Fruit fly (Drosophila melanogaster) whole organism, embryonic: Measurements from ENCODE around the gene Cow.

Experiments used
- ATbp ChIP-seq: fragments of 200-800 bp; sonication (Bioruptor generic); optimal IDR thresholded peaks from 2 replicates; lab custom pipeline; 2017; ENCODE audit warnings: missing biosample characterization, mild to moderate bottlenecking, missing genetic modification characterization, missing genetic modification reagents
- Abd-B ChIP-seq: fragments of 200-800 bp; sonication (Bioruptor generic); optimal IDR thresholded peaks from 2 replicates; lab custom pipeline; 2018; ENCODE audit warnings: missing biosample characterization, mild to moderate bottlenecking, missing genetic modification characterization, moderate library complexity
- Ada2b ChIP-seq: fragments of 200-800 bp; sonication (Bioruptor generic); IDR thresholded peaks from 2 replicates; pipeline ENCODE4 v1.3.6; 2022; ENCODE audit warnings: missing biosample characterization, missing genetic modification characterization
- Bgb ChIP-seq: fragments of 200-800 bp; sonication (Bioruptor generic); IDR thresholded peaks from 2 replicates; pipeline ENCODE4 v1.3.6; 2022; ENCODE audit warnings: missing biosample characterization, missing genetic modification characterization; ENCODE audit not compliant: partially characterized antibody
- CG10274 ChIP-seq: fragments of 200-800 bp; sonication (Bioruptor generic); optimal IDR thresholded peaks from 3 replicates; lab custom pipeline; 2017; ENCODE audit warnings: missing biosample characterization, mild to moderate bottlenecking, missing genetic modification characterization
- CG10462 ChIP-seq: fragments of 200-800 bp; sonication (Bioruptor generic); optimal IDR thresholded peaks from 2 replicates; lab custom pipeline; 2016; ENCODE audit warnings: missing biosample characterization, missing genetic modification characterization
- CG10543 ChIP-seq: fragments of 200-800 bp; sonication (Bioruptor generic); optimal IDR thresholded peaks from 3 replicates; lab custom pipeline; 2017; ENCODE audit warnings: missing biosample characterization, mild to moderate bottlenecking, missing genetic modification characterization, moderate library complexity
- CG11085 ChIP-seq: fragments of 200-800 bp; sonication (Bioruptor generic); IDR thresholded peaks from 2 replicates; pipeline ENCODE4 v1.3.6; 2022; ENCODE audit warnings: missing biosample characterization, missing genetic modification characterization
- CG11093 ChIP-seq: fragments of 200-800 bp; sonication (Bioruptor generic); IDR thresholded peaks from 3 replicates; pipeline ENCODE4 v1.3.6; 2022; ENCODE audit warnings: missing biosample characterization, missing genetic modification characterization
- CG14965 ChIP-seq: fragments of 200-800 bp; sonication (Bioruptor generic); optimal IDR thresholded peaks from 2 replicates; lab custom pipeline; 2016; ENCODE audit warnings: missing biosample characterization, missing genetic modification characterization, borderline replicate concordance
- CG15269 ChIP-seq: fragments of 200-800 bp; sonication (Bioruptor generic); optimal IDR thresholded peaks from 2 replicates; lab custom pipeline; 2018; ENCODE audit warnings: missing biosample characterization, mild to moderate bottlenecking, missing genetic modification characterization, moderate library complexity
- CG15601 ChIP-seq: fragments of 200-800 bp; sonication (Bioruptor generic); optimal IDR thresholded peaks from 3 replicates; lab custom pipeline; 2019; ENCODE audit warnings: missing biosample characterization, mild to moderate bottlenecking, missing genetic modification characterization, moderate library complexity
- CG17802 ChIP-seq: fragments of 200-800 bp; sonication (Bioruptor generic); optimal IDR thresholded peaks from 2 replicates; lab custom pipeline; 2018; ENCODE audit warnings: missing biosample characterization, mild to moderate bottlenecking, missing genetic modification characterization, moderate library complexity
- CG18011 ChIP-seq: fragments of 200-800 bp; sonication (Bioruptor generic); optimal IDR thresholded peaks from 2 replicates; lab custom pipeline; 2017; ENCODE audit warnings: missing biosample characterization, missing genetic modification characterization, mild to moderate bottlenecking, moderate library complexity, missing genotype
- CG3065 ChIP-seq: fragments of 200-800 bp; sonication (Bioruptor generic); optimal IDR thresholded peaks from 2 replicates; lab custom pipeline; 2016; ENCODE audit warnings: missing biosample characterization, missing genetic modification characterization
- CG31441 ChIP-seq: fragments of 200-800 bp; sonication (Bioruptor generic); IDR thresholded peaks from 2 replicates; pipeline ENCODE4 v1.3.6; 2022; ENCODE audit warnings: missing biosample characterization, missing genetic modification characterization
- CG32767 ChIP-seq: fragments of 200-800 bp; sonication (Bioruptor generic); IDR thresholded peaks from 2 replicates; pipeline ENCODE4 v1.3.6; 2022; ENCODE audit warnings: missing biosample characterization, missing genetic modification characterization
- CG4854 ChIP-seq: fragments of 200-800 bp; sonication (Bioruptor generic); optimal IDR thresholded peaks from 2 replicates; lab custom pipeline; 2016; ENCODE audit warnings: missing biosample characterization, missing genetic modification characterization, inconsistent platforms
- CG7556 ChIP-seq: fragments of 200-800 bp; sonication (Bioruptor generic); optimal IDR thresholded peaks from 2 replicates; lab custom pipeline; 2017; ENCODE audit warnings: missing biosample characterization, mild to moderate bottlenecking, missing genetic modification characterization
- Doc2 ChIP-seq: fragments of 200-800 bp; sonication (Bioruptor generic); IDR thresholded peaks from 2 replicates; pipeline ENCODE4 v1.3.6; 2022; ENCODE audit warnings: missing biosample characterization, missing genetic modification characterization
- HLH54F ChIP-seq: fragments of 200-800 bp; sonication (Bioruptor generic); optimal IDR thresholded peaks from 3 replicates; lab custom pipeline; 2016; ENCODE audit warnings: missing biosample characterization, missing genetic modification characterization
- HLHmδ ChIP-seq: fragments of 200-800 bp; sonication (Bioruptor generic); optimal IDR thresholded peaks from 2 replicates; lab custom pipeline; 2018; ENCODE audit warnings: missing biosample characterization, mild to moderate bottlenecking, missing genetic modification characterization, moderate library complexity
- HmgD ChIP-seq: fragments of 200-800 bp; sonication (Bioruptor generic); optimal IDR thresholded peaks from 3 replicates; lab custom pipeline; 2016; ENCODE audit warnings: missing biosample characterization, missing genetic modification characterization
- MESR4 ChIP-seq: fragments of 200-800 bp; sonication (Bioruptor generic); optimal IDR thresholded peaks from 2 replicates; lab custom pipeline; 2018; ENCODE audit warnings: missing biosample characterization, mild to moderate bottlenecking, missing genetic modification characterization, moderate library complexity
- Mad ChIP-seq: fragments of 200-800 bp; sonication (Bioruptor generic); optimal IDR thresholded peaks from 2 replicates; lab custom pipeline; 2016; ENCODE audit warnings: missing biosample characterization, missing genetic modification characterization
- Max ChIP-seq: fragments of 200-800 bp; sonication (Bioruptor generic); optimal IDR thresholded peaks from 2 replicates; lab custom pipeline; 2016; ENCODE audit warnings: missing biosample characterization, mild to moderate bottlenecking, missing genetic modification characterization
- Neu2 ChIP-seq: fragments of 200-800 bp; sonication (Bioruptor generic); optimal IDR thresholded peaks from 3 replicates; lab custom pipeline; 2016; ENCODE audit warnings: missing biosample characterization, missing genetic modification characterization, borderline replicate concordance
- Sox102F ChIP-seq: fragments of 200-800 bp; sonication (Bioruptor generic); optimal IDR thresholded peaks from 2 replicates; lab custom pipeline; 2018; ENCODE audit warnings: missing biosample characterization, mild to moderate bottlenecking, missing genetic modification characterization, moderate library complexity
- ap ChIP-seq: fragments of 200-800 bp; sonication (Bioruptor generic); IDR thresholded peaks from 2 replicates; pipeline ENCODE4 v1.3.6; 2022; ENCODE audit warnings: missing biosample characterization, missing genetic modification characterization
- az2 ChIP-seq: fragments of 200-800 bp; sonication (Bioruptor generic); optimal IDR thresholded peaks from 3 replicates; lab custom pipeline; 2016; ENCODE audit warnings: missing biosample characterization, missing genetic modification characterization
- bcd ChIP-seq: fragments of 200-800 bp; sonication (Bioruptor generic); optimal IDR thresholded peaks from 2 replicates; lab custom pipeline; 2017; ENCODE audit warnings: missing biosample characterization, mild to moderate bottlenecking, missing genetic modification characterization
- ci ChIP-seq: fragments of 200-800 bp; sonication (Bioruptor generic); IDR thresholded peaks from 3 replicates; pipeline ENCODE4 v1.3.6; 2022; ENCODE audit warnings: missing biosample characterization, missing genetic modification characterization
- dimm ChIP-seq: fragments of 200-800 bp; sonication (Bioruptor generic); IDR thresholded peaks from 2 replicates; pipeline ENCODE4 v1.3.6; 2022; ENCODE audit warnings: missing biosample characterization, missing genetic modification characterization
- dmrt11E ChIP-seq: fragments of 200-800 bp; sonication (Bioruptor generic); optimal IDR thresholded peaks from 3 replicates; lab custom pipeline; 2018; ENCODE audit warnings: missing biosample characterization, mild to moderate bottlenecking, missing genetic modification characterization, moderate library complexity
- ems ChIP-seq: fragments of 200-800 bp; sonication (Bioruptor generic); optimal IDR thresholded peaks from 3 replicates; lab custom pipeline; 2016; ENCODE audit warnings: missing biosample characterization, missing genetic modification characterization
- ham ChIP-seq: fragments of 200-800 bp; sonication (Bioruptor generic); IDR thresholded peaks from 2 replicates; pipeline ENCODE4 v1.3.6; 2022; ENCODE audit warnings: missing biosample characterization, missing genetic modification characterization
- hkb ChIP-seq, 2 experiments: fragments of 200-800 bp in 1 of 2; fragments of >200 bp in 1 of 2; sonication (Bioruptor generic) in 1 of 2; IDR thresholded peaks in 1 of 2; optimal IDR thresholded peaks in 1 of 2; 2 replicates each; pipeline versions ENCODE4 v1.3.6 to Lab custom; 2017 to 2022; ENCODE audit warnings: missing biosample characterization in 1 of 2, missing genetic modification characterization in 1 of 2
- insv ChIP-seq, 2 experiments: fragments of 200-800 bp; sonication (Bioruptor generic); optimal IDR thresholded peaks; 3 replicates each; lab custom pipeline; 2016 to 2018; ENCODE audit warnings: missing biosample characterization in 2 of 2, missing genetic modification characterization in 2 of 2
- kni ChIP-seq: fragments of 200-800 bp; sonication (Bioruptor generic); optimal IDR thresholded peaks from 3 replicates; lab custom pipeline; 2017; ENCODE audit warnings: mild to moderate bottlenecking, missing biosample characterization, missing genetic modification reagents, missing genetic modification characterization
- lab ChIP-seq: fragments of 200-800 bp; sonication (Bioruptor generic); optimal IDR thresholded peaks from 3 replicates; lab custom pipeline; 2017; ENCODE audit warnings: missing biosample characterization, missing genetic modification characterization, mild to moderate bottlenecking, moderate library complexity, missing genetic modification reagents
- pan ChIP-seq, 4 experiments: fragments of >200 bp in 3 of 4; fragments of 200-800 bp in 1 of 4; sonication (Bioruptor generic) in 1 of 4; optimal IDR thresholded peaks in 3 of 4; IDR thresholded peaks in 1 of 4; 2 replicates each; pipeline versions ENCODE4 v1.3.6 to Lab custom; 2017 to 2022; ENCODE audit warnings: missing biosample characterization in 2 of 4, missing genetic modification characterization in 2 of 4, mixed read lengths in 1 of 4
- pb ChIP-seq: fragments of 200-800 bp; sonication (Bioruptor generic); optimal IDR thresholded peaks from 3 replicates; lab custom pipeline; 2016; ENCODE audit warnings: missing biosample characterization, missing genetic modification characterization
- prd ChIP-seq, 3 experiments: fragments of >200 bp in 2 of 3; fragments of 200-800 bp in 1 of 3; sonication (Bioruptor generic) in 1 of 3; optimal IDR thresholded peaks in 2 of 3; IDR thresholded peaks in 1 of 3; 2 replicates in 2 of 3; 3 replicates in 1 of 3; pipeline versions ENCODE4 v1.3.6 to Lab custom; 2017 to 2022; ENCODE audit warnings: missing biosample characterization in 1 of 3, missing genetic modification characterization in 1 of 3
- sc ChIP-seq, 3 experiments: fragments of >200 bp in 2 of 3; fragments of 200-800 bp in 1 of 3; sonication (Bioruptor generic) in 1 of 3; optimal IDR thresholded peaks; 2 replicates in 2 of 3; 3 replicates in 1 of 3; lab custom pipeline; 2017; ENCODE audit warnings: mild to moderate bottlenecking in 1 of 3, missing biosample characterization in 1 of 3, missing genetic modification characterization in 1 of 3, missing genetic modification reagents in 1 of 3
- twi ChIP-seq: fragments of 200-800 bp; optimal IDR thresholded peaks from 2 replicates; lab custom pipeline; 2019; ENCODE audit warnings: missing biosample characterization, mild to moderate bottlenecking, missing genetic modification characterization, moderate library complexity
- unc-4 ChIP-seq: fragments of 200-800 bp; sonication (Bioruptor generic); IDR thresholded peaks from 2 replicates; pipeline ENCODE4 v1.3.6; 2022; ENCODE audit warnings: missing biosample characterization, missing genetic modification characterization; ENCODE audit not compliant: partially characterized antibody
- wor ChIP-seq: fragments of 200-800 bp; sonication (Bioruptor generic); IDR thresholded peaks from 2 replicates; pipeline ENCODE4 v1.3.6; 2022; ENCODE audit warnings: missing biosample characterization, missing genetic modification characterization

The Cow gene

dm6 chr3R:23156865-23157515 lies 44.5 kb upstream of the Cow start:
- TF ChIP-seq CG11085 (no peak), MESR4 (GFP tag; lab: Kevin White, UChicago) (no peak), pb (no peak), ATbp (GFP tag; lab: Kevin White, UChicago) (peak; percentile 54), pan (optimal IDR thresholded peaks at IDR 0.05; lab: Kevin White, UChicago) (no peak), pan (GFP tag; optimal IDR thresholded peaks at IDR 0.05 in 1 of 2, IDR thresholded peaks at IDR 0.05 in 1 of 2) (no peak), Max (GFP tag; lab: Kevin White, UChicago) (no peak), CG7556 (GFP tag; lab: Kevin White, UChicago) (no peak), CG31441 (no peak), CG32767 (GFP tag; lab: Robert Waterston, UW) (peak; percentile 99), CG15601 (no peak), wor (GFP tag; lab: Robert Waterston, UW) (no peak), sc (optimal IDR thresholded peaks at IDR 0.05; lab: Kevin White, UChicago) (no peak), sc (GFP tag; optimal IDR thresholded peaks at IDR 0.05; lab: Kevin White, UChicago) (no peak), Sox102F (GFP tag; lab: Kevin White, UChicago) (no peak), Bgb (0 out of 2 replicates have a peak, but pooled peaks have one; percentile 15), hkb (optimal IDR thresholded peaks at IDR 0.05; lab: Kevin White, UChicago) (no peak), hkb (GFP tag; IDR thresholded peaks at IDR 0.05; lab: Robert Waterston, UW) (peak; percentile 34; the same call in 1 of the 2 replicates), CG10274 (peak; percentile 49), CG10462 (GFP tag; lab: Kevin White, UChicago) (peak; percentile 4), Doc2 (GFP tag; lab: Robert Waterston, UW) (no peak), ci (peak; percentile 49; the same call in 1 of the 3 replicates), Mad (GFP tag; lab: Kevin White, UChicago) (no peak), prd (optimal IDR thresholded peaks at IDR 0.05; lab: Kevin White, UChicago) (no peak), prd (GFP tag; IDR thresholded peaks at IDR 0.05; lab: Robert Waterston, UW) (no peak), HLH54F (GFP tag; lab: Kevin White, UChicago) (no peak), CG3065 (GFP tag; lab: Kevin White, UChicago) (no peak), dimm (GFP tag; lab: Robert Waterston, UW) (no peak), CG10543 (GFP tag; lab: Kevin White, UChicago) (peak; percentile 93), ham (GFP tag; lab: Robert Waterston, UW) (no peak), HLHmδ (GFP tag; lab: Kevin White, UChicago) (peak; percentile 45), CG4854 (GFP tag; lab: Kevin White, UChicago) (no peak), ems (GFP tag; lab: Kevin White, UChicago) (no peak), HmgD (GFP tag; lab: Kevin White, UChicago) (no peak), bcd (no peak), dmrt11E (tag; lab: Kevin White, UChicago) (no peak), CG18011 (GFP tag; lab: Kevin White, UChicago) (no peak), unc-4 (GFP tag; lab: Robert Waterston, UW) (no peak), twi (peak; percentile 45), CG17802 (tag; lab: Kevin White, UChicago) (no peak), CG15269 (tag; lab: Kevin White, UChicago) (no peak), Ada2b (GFP tag; lab: Robert Waterston, UW) (no peak), ap (no peak), CG14965 (GFP tag; lab: Kevin White, UChicago) (no peak), az2 (GFP tag; lab: Kevin White, UChicago) (no peak), lab (GFP tag; lab: Kevin White, UChicago) (peak; percentile 23), CG11093 (GFP tag; lab: Robert Waterston, UW) (no peak), Neu2 (no peak), Abd-B (GFP tag; lab: Kevin White, UChicago) (no peak), insv (GFP tag; optimal IDR thresholded peaks at IDR 0.05; lab: Kevin White, UChicago) (peak in 1 of 2 experiments; percentile 95), kni (GFP tag; lab: Kevin White, UChicago) (peak; percentile 80)
